Fruit fly (Drosophila melanogaster): ENCODE results near the gene CG6290.

Gene CG6290

DNA sequence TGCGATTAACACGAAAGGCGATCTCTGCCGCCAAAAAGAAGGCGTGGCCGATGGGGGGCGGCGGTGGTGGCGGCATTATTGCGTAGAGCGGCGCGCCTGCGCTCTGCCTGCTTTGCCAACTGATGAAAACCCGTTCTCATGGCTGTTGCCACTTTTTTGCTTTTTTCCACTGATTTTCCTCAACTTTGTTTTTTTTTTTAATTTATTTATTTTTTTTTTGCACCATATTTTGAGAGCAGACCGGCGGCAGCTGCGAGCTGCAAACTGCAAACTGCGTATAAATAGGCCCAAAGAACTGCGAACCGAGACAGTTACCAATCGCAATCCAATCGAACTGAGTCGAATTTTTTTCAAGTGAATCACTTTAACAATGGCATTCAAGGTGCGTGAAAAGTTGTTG is 15.2 kb upstream of the CG6290 start, which contains the start of gene CG42323:
Gene CG42323, plus strand, starts transcription at position 302 of the 400 bp plus-strand sequence.
- TF ChIP-seq Clk (GFP tag; optimal IDR thresholded peaks at IDR 0.05): no peak

DNA sequence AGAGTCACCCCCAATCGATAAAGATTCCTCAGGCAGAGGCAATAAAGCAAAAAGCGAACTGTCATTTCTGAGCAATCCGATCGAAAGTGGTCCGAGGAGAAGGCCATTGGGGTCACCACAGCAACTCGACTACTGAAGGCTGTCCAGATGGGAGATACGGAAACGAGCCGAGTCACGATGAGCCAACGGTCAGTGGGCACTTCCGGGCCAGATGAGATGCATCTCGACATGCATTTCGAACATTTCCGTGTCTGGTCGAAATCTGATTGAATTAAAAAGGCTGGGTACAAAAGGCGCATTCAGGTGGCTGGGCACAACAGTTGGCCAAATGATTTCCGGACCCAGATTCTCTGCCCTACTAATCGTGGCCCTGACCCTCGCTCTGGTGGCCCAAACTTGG is 1.3 kb downstream of the CG6290 start, which contains the start of gene CG32551:
Gene CG32551, plus strand, starts transcription at position 301 of the 400 bp plus-strand sequence.
- no peak for TF ChIP-seq Mnt (GFP tag; optimal IDR thresholded peaks at IDR 0.05)
- no peak for TF ChIP-seq CG12768 (GFP tag; optimal IDR thresholded peaks at IDR 0.05)
- TF ChIP-seq CG7101 (tag; optimal IDR thresholded peaks at IDR 0.05): no peak
- TF ChIP-seq pad (GFP tag; optimal IDR thresholded peaks at IDR 0.05): no peak

DNA sequence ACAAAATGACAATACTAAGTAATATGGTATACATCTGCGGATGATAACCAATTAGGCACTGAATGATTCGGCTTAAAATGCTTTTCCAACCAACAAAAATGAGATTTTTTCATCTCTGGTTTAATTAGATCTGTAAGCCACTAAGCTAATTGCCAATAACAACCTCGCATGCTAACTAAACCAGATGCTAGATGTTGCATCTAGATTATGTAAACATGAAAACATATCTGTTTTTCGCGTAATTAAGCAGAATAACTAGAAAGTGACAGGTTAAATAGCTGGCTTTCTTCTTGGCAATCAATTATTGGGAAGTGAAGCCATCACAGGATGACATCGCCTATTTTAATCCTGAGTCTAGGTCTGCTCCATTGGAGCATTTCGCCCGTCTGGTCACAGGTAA is 2.1 kb downstream of the CG6290 start, which contains the start of gene CG43841:
Gene CG43841, plus strand, starts transcription at position 301 of the 400 bp plus-strand sequence.
- TF ChIP-seq pad (GFP tag; optimal IDR thresholded peaks at IDR 0.05) (no peak), Mnt (GFP tag; optimal IDR thresholded peaks at IDR 0.05) (no peak), cnc (optimal IDR thresholded peaks at IDR 0.05) (no peak), CG5204 (GFP tag; optimal IDR thresholded peaks at IDR 0.05) (no peak), toe (GFP tag; optimal IDR thresholded peaks at IDR 0.05) (no peak), bab1 (GFP tag; optimal IDR thresholded peaks at IDR 0.05) (no peak), tj (GFP tag; optimal IDR thresholded peaks at IDR 0.05) (no peak), Hr96 (GFP tag; optimal IDR thresholded peaks at IDR 0.05) (no peak), Crg-1 (GFP tag; optimal IDR thresholded peaks at IDR 0.05) (no peak)

dm6 chrX:18440481-18440880 is 3.2 kb downstream of the CG6290 start, which contains the start of gene CG32548:
TSS of gene CG32548 (minus strand) at chrX:18440581.
- no peak for TF ChIP-seq CG33017 (tag; optimal IDR thresholded peaks at IDR 0.05)
- TF ChIP-seq CG14711 (tag; optimal IDR thresholded peaks at IDR 0.05): no peak
- TF ChIP-seq Mnt (GFP tag; optimal IDR thresholded peaks at IDR 0.05): no peak
- TF ChIP-seq cnc (optimal IDR thresholded peaks at IDR 0.05): no peak
- no peak for TF ChIP-seq bab1 (GFP tag; optimal IDR thresholded peaks at IDR 0.05)
- no peak for TF ChIP-seq toe (GFP tag; optimal IDR thresholded peaks at IDR 0.05)
- no peak for TF ChIP-seq cic (GFP tag; optimal IDR thresholded peaks at IDR 0.05)
- TF ChIP-seq CG7101 (tag; optimal IDR thresholded peaks at IDR 0.05): no peak
- no peak for TF ChIP-seq tj (GFP tag; optimal IDR thresholded peaks at IDR 0.05)
- no peak for TF ChIP-seq Hr96 (GFP tag; optimal IDR thresholded peaks at IDR 0.05)
- no peak for TF ChIP-seq CG7045 (GFP tag; optimal IDR thresholded peaks at IDR 0.05)
- TF ChIP-seq CG1620 (GFP tag; optimal IDR thresholded peaks at IDR 0.05): no peak
- TF ChIP-seq CG11617 (GFP tag; optimal IDR thresholded peaks at IDR 0.05): no peak
- no peak for TF ChIP-seq kay (GFP tag; ENCODE audit: borderline replicate concordance)
- TF ChIP-seq ovo (GFP tag; optimal IDR thresholded peaks at IDR 0.05): no peak
- TF ChIP-seq CG5204 (GFP tag; optimal IDR thresholded peaks at IDR 0.05): no peak
- TF ChIP-seq Clk (GFP tag; optimal IDR thresholded peaks at IDR 0.05): no peak
- TF ChIP-seq pad (GFP tag; optimal IDR thresholded peaks at IDR 0.05): no peak

dm6 chrX:18452717-18453116 is 15.4 kb downstream of the CG6290 start:
- no peak for TF ChIP-seq CG12768 (GFP tag; optimal IDR thresholded peaks at IDR 0.05)
- no peak for TF ChIP-seq CG5204 (GFP tag; optimal IDR thresholded peaks at IDR 0.05)
- TF ChIP-seq toe (GFP tag; optimal IDR thresholded peaks at IDR 0.05): no peak
- no peak for TF ChIP-seq Hr96 (GFP tag; optimal IDR thresholded peaks at IDR 0.05)
- TF ChIP-seq Crg-1 (GFP tag; optimal IDR thresholded peaks at IDR 0.05): no peak
- no peak for TF ChIP-seq Clk (GFP tag; optimal IDR thresholded peaks at IDR 0.05)
- no peak for TF ChIP-seq kay (GFP tag; ENCODE audit: borderline replicate concordance)
- no peak for TF ChIP-seq pad (GFP tag; optimal IDR thresholded peaks at IDR 0.05)
- TF ChIP-seq ovo (GFP tag; optimal IDR thresholded peaks at IDR 0.05): no peak
- no peak for TF ChIP-seq Mnt (GFP tag; optimal IDR thresholded peaks at IDR 0.05)
- no peak for TF ChIP-seq CG7045 (GFP tag; optimal IDR thresholded peaks at IDR 0.05)
- no peak for TF ChIP-seq CG1620 (GFP tag; optimal IDR thresholded peaks at IDR 0.05)
- TF ChIP-seq CG11617 (GFP tag; optimal IDR thresholded peaks at IDR 0.05): no peak
- no peak for TF ChIP-seq cnc (optimal IDR thresholded peaks at IDR 0.05)
- TF ChIP-seq bab1 (GFP tag; optimal IDR thresholded peaks at IDR 0.05): no peak
- no peak for TF ChIP-seq tj (GFP tag; optimal IDR thresholded peaks at IDR 0.05)
- TF ChIP-seq CG33017 (tag; optimal IDR thresholded peaks at IDR 0.05): no peak
- TF ChIP-seq cic (GFP tag; optimal IDR thresholded peaks at IDR 0.05): no peak
- TF ChIP-seq CG7101 (tag; optimal IDR thresholded peaks at IDR 0.05): no peak

DNA sequence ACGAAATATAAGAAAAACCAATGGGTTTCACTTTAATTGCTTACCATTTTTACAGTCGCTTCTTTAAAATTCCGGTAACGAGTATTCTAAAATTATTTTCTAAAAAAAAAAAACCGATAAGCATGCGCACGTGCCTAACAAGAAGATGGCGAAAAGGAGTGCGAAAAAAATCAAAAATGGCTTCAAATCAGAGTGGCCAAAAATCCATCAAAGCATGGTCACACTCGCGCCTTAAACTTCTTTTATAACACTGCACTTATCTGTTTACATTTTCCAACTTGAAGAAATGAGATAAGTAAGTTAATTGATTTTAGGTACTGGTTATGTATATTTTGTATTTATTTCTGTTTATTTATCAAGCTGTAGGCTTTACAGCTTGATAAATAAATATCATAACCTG is 23.0 kb downstream of the CG6290 start, which contains the start of gene CG43843:
Gene CG43843, minus strand, starts transcription at position 101 of the 400 bp plus-strand sequence.
- TF ChIP-seq CG33017 (tag; optimal IDR thresholded peaks at IDR 0.05): no peak
- no peak for TF ChIP-seq toe (GFP tag; optimal IDR thresholded peaks at IDR 0.05)
- no peak for TF ChIP-seq Crg-1 (GFP tag; optimal IDR thresholded peaks at IDR 0.05)
- TF ChIP-seq pad (GFP tag; optimal IDR thresholded peaks at IDR 0.05): no peak
- no peak for TF ChIP-seq CG7101 (tag; optimal IDR thresholded peaks at IDR 0.05)
- no peak for TF ChIP-seq CG14711 (tag; optimal IDR thresholded peaks at IDR 0.05)
- TF ChIP-seq cnc (optimal IDR thresholded peaks at IDR 0.05): no peak

- TF ChIP-seq ovo (GFP tag; optimal IDR thresholded peaks at IDR 0.05) (no peak), CG1620 (GFP tag; optimal IDR thresholded peaks at IDR 0.05) (no peak)
Measured at dm6 chrX:18467881-18468280, 30.6 kb downstream of the CG6290 start.
